Fruit fly (Drosophila melanogaster) whole organism, pupa: ENCODE results near the gene disp.

Source experiments
- CG10348 ChIP-seq: fragments of 200-800 bp; sonication (Bioruptor generic); IDR thresholded peaks from 2 replicates; pipeline ENCODE4 v1.3.6; 2022; ENCODE audit warnings: missing biosample characterization, missing genetic modification characterization
- CG12605 ChIP-seq: fragments of 200-800 bp; sonication (Bioruptor generic); IDR thresholded peaks from 2 replicates; pipeline ENCODE4 v1.3.6; 2022; ENCODE audit warnings: missing biosample characterization, missing genetic modification characterization
- CG15710 ChIP-seq: fragments of 200-800 bp; sonication (Bioruptor generic); optimal IDR thresholded peaks from 2 replicates; lab custom pipeline; 2018; ENCODE audit warnings: missing biosample characterization, mild to moderate bottlenecking, missing genetic modification characterization, moderate library complexity
- CG17806 ChIP-seq: fragments of 200-800 bp; sonication (Bioruptor generic); optimal IDR thresholded peaks from 2 replicates; lab custom pipeline; 2018; ENCODE audit warnings: missing biosample characterization, mild to moderate bottlenecking, missing genetic modification characterization, moderate library complexity
- CG32121 ChIP-seq: fragments of 200-800 bp; sonication (Bioruptor generic); IDR thresholded peaks from 2 replicates; pipeline ENCODE4 v1.3.6; 2022; ENCODE audit warnings: missing biosample characterization, missing genetic modification characterization
- gl ChIP-seq: fragments of 200-800 bp; sonication (Bioruptor generic); optimal IDR thresholded peaks from 2 replicates; lab custom pipeline; 2018; ENCODE audit warnings: missing biosample characterization, mild to moderate bottlenecking, missing genetic modification characterization

dm6 chr3R:5877367-5877766 lies 21.3 kb upstream of the disp start:
- TF ChIP-seq CG10348 (GFP tag; lab: Robert Waterston, UW) (no peak), CG17806 (tag; lab: Kevin White, UChicago) (no peak), CG15710 (tag; lab: Kevin White, UChicago) (no peak), gl (tag; lab: Kevin White, UChicago) (no peak), CG32121 (GFP tag; lab: Robert Waterston, UW) (no peak), CG12605 (GFP tag; lab: Robert Waterston, UW) (no peak)
